Worm (Caenorhabditis elegans): ENCODE data around the gene pdtf-1.

- TF ChIP-seq ZK546.5 (tag; optimal IDR thresholded peaks at IDR 0.05) (no peak), unc-55 (GFP tag; optimal IDR thresholded peaks at IDR 0.05) (no peak), ztf-11 (tag; optimal IDR thresholded peaks at IDR 0.05) (no peak), unc-62 (GFP tag; optimal IDR thresholded peaks at IDR 0.05) (no peak), lsy-2 (tag; optimal IDR thresholded peaks at IDR 0.05) (no peak)
These were observed 48.1 kb upstream of the pdtf-1 start for ce11 chrIV:8384737-8385136.
